Fruit fly (Drosophila melanogaster) whole organism, larva: Measurements from ENCODE around the gene Kap3.

ENCODE experiments used
- noc ChIP-seq: fragments of 200-800 bp; sonication (Bioruptor generic); optimal IDR thresholded peaks from 3 replicates; lab custom pipeline; 2019; ENCODE audit warnings: missing biosample characterization, mild to moderate bottlenecking, missing genetic modification characterization, moderate library complexity

Kap3 gene

dm6 chrX:11322257-11322656 is 17.6 kb downstream of the Kap3 start, which contains the start of gene sisA:
sisA (minus strand) TSS chrX:11322357.
- TF ChIP-seq noc (tag; lab: Kevin White, UChicago): no peak

- TF ChIP-seq noc (tag; lab: Kevin White, UChicago): no peak
These were observed 20.0 kb downstream of the Kap3 start for dm6 chrX:11319916-11320315.

- no peak for TF ChIP-seq noc (tag; lab: Kevin White, UChicago)
These were observed 28.8 kb downstream of the Kap3 start, which contains the start of gene Ir10a for dm6 chrX:11311108-11311507. Ir10a (minus strand) TSS chrX:11311208.

- no peak for TF ChIP-seq noc (tag; lab: Kevin White, UChicago)
These were observed 37.2 kb downstream of the Kap3 start, which contains the start of gene CG44422 for dm6 chrX:11302683-11303082. CG44422 (minus strand) TSS chrX:11302783.

- TF ChIP-seq noc (tag; lab: Kevin White, UChicago): no peak
These were observed 44.4 kb downstream of the Kap3 start for dm6 chrX:11295412-11296006.

- no peak for TF ChIP-seq noc (tag; lab: Kevin White, UChicago)
These were observed 46.3 kb downstream of the Kap3 start for dm6 chrX:11293567-11293966.

dm6 chrX:11284993-11285392 is 54.9 kb downstream of the Kap3 start:
- no peak for TF ChIP-seq noc (tag; lab: Kevin White, UChicago)
